Fruit fly (Drosophila melanogaster): ENCODE results near the gene Acsf2.

The Acsf2 gene

DNA sequence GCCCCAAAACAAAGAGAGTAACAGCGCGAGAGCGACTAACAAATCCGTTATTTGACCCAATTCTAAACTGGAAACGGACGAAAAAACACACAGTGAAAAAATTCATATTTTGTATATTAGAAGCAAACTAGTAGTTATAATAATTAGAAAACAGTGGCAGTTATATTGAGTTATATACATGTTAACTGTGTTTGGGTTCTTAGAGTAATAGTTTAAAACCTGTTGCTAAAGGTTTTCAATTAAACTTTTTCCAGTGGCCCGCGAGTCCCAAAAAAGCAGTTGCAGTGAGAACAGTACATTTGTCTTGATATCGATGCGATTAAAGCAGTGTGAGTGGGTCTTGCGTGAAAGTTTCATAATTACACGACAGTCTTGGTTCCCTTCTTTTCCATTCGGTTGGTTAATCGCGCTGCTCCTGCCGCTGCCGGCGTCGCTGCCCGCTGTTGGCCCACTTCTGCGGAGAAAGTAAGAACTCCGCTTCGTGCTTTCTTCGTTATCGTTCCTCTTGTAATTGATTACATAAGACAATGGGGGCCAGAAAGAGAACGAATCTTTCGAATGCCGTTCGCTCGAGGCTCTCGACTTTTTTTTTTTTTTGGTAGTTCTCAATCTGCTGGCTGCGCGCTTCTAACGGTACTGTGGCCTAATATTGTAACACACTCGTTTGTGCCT is 44.6 kb downstream of the Acsf2 start (continued):
- no peak for TF ChIP-seq Antp (GFP tag; optimal IDR thresholded peaks at IDR 0.05)
- TF ChIP-seq al (GFP tag; IDR thresholded peaks at IDR 0.05) = no peak
- peak; percentile 6 for TF ChIP-seq gcm (GFP tag; optimal IDR thresholded peaks at IDR 0.05)
- no peak for TF ChIP-seq NK7.1 (GFP tag; optimal IDR thresholded peaks at IDR 0.05)
- peak; percentile 47 for TF ChIP-seq D19A (tag; optimal IDR thresholded peaks at IDR 0.05)
- peak; percentile 63 for TF ChIP-seq fd96Cb (tag; optimal IDR thresholded peaks at IDR 0.05)
- no peak for TF ChIP-seq wek (GFP tag; optimal IDR thresholded peaks at IDR 0.05)
- peak; percentile 36; the same call in 1 of the 2 replicates for TF ChIP-seq ranshi (GFP tag; IDR thresholded peaks at IDR 0.05)
- TF ChIP-seq Kr (GFP tag; optimal IDR thresholded peaks at IDR 0.05) = no peak
- no peak for TF ChIP-seq CG8478 (optimal IDR thresholded peaks at IDR 0.05)
- no peak for TF ChIP-seq hkb (optimal IDR thresholded peaks at IDR 0.05)
- 0 out of 2 replicates have a peak, but pooled peaks have one; percentile 33 for TF ChIP-seq hkb (GFP tag; IDR thresholded peaks at IDR 0.05)
- no peak for TF ChIP-seq ash1 (GFP tag; optimal IDR thresholded peaks at IDR 0.05)
- TF ChIP-seq hb (GFP tag; IDR thresholded peaks at IDR 0.05; ENCODE audit: partially characterized antibody) = no peak
- TF ChIP-seq CG2889 (GFP tag; IDR thresholded peaks at IDR 0.05) = 0 out of 3 replicates have a peak, but pooled peaks have one; percentile 29
- no peak for TF ChIP-seq CG17186 (GFP tag; optimal IDR thresholded peaks at IDR 0.05)
- TF ChIP-seq ind (GFP tag; optimal IDR thresholded peaks at IDR 0.05) = peak; percentile 16
- TF ChIP-seq Lpt (GFP tag; optimal IDR thresholded peaks at IDR 0.05) = no peak
- TF ChIP-seq nmo (GFP tag; optimal IDR thresholded peaks at IDR 0.05) = peak; percentile 72
- TF ChIP-seq CG12104 (GFP tag; optimal IDR thresholded peaks at IDR 0.05) = peak; percentile 20
- TF ChIP-seq ci (GFP tag; IDR thresholded peaks at IDR 0.05) = peak; percentile 80
- TF ChIP-seq ken (GFP tag; IDR thresholded peaks at IDR 0.05) = 0 out of 3 replicates have a peak, but pooled peaks have one; percentile 30
- TF ChIP-seq CG3407 (GFP tag; optimal IDR thresholded peaks at IDR 0.05) = peak; percentile 48
- peak; percentile 18 for TF ChIP-seq CG12769 (tag; optimal IDR thresholded peaks at IDR 0.05)
- TF ChIP-seq Vsx1 (GFP tag; optimal IDR thresholded peaks at IDR 0.05) = no peak
- TF ChIP-seq CG11085 (GFP tag; IDR thresholded peaks at IDR 0.05) = no peak
- peak; percentile 23; the same call in 1 of the 2 replicates for TF ChIP-seq CG10366 (GFP tag; IDR thresholded peaks at IDR 0.05)
- 0 out of 2 replicates have a peak, but pooled peaks have one; percentile 29 for TF ChIP-seq wor (GFP tag; IDR thresholded peaks at IDR 0.05)
- TF ChIP-seq CG1024 (GFP tag; IDR thresholded peaks at IDR 0.05) = no peak
- no peak for TF ChIP-seq vvl (GFP tag; IDR thresholded peaks at IDR 0.05)
- no peak for TF ChIP-seq Dip3 (GFP tag; optimal IDR thresholded peaks at IDR 0.05)
- TF ChIP-seq sens (GFP tag) = peak; percentile 91
- no peak for TF ChIP-seq Ets97D (GFP tag; optimal IDR thresholded peaks at IDR 0.05)
- peak; percentile 62 for TF ChIP-seq dmrt11E (tag; optimal IDR thresholded peaks at IDR 0.05)
- peak; percentile 26 for TF ChIP-seq Sox100B (GFP tag; optimal IDR thresholded peaks at IDR 0.05)
- TF ChIP-seq CG13775 (GFP tag; optimal IDR thresholded peaks at IDR 0.05) = peak; percentile 15
- peak; percentile 66 for TF ChIP-seq row (GFP tag; IDR thresholded peaks at IDR 0.05)
- 0 out of 3 replicates have a peak, but pooled peaks have one; percentile 6 for TF ChIP-seq ase (GFP tag; IDR thresholded peaks at IDR 0.05)
- TF ChIP-seq ssp (GFP tag; IDR thresholded peaks at IDR 0.05) = peak; percentile 61
- peak; percentile 71 for TF ChIP-seq CG18262 (tag; optimal IDR thresholded peaks at IDR 0.05)
- peak; percentile 19 for TF ChIP-seq CG1602 (GFP tag; optimal IDR thresholded peaks at IDR 0.05)
- peak; percentile 49 for TF ChIP-seq gsb-n (tag; optimal IDR thresholded peaks at IDR 0.05)
- peak; percentile 56 for TF ChIP-seq CG6254 (GFP tag; optimal IDR thresholded peaks at IDR 0.05)
- TF ChIP-seq NC2β (GFP tag; optimal IDR thresholded peaks at IDR 0.05) = peak; percentile 36
- peak; percentile 60 for TF ChIP-seq CG7357 (GFP tag; IDR thresholded peaks at IDR 0.05)
- TF ChIP-seq seq (GFP tag; IDR thresholded peaks at IDR 0.05) = no peak
- peak; percentile 54 for TF ChIP-seq ewg (GFP tag; optimal IDR thresholded peaks at IDR 0.05)
- TF ChIP-seq CG14710 (tag; optimal IDR thresholded peaks at IDR 0.05) = peak; percentile 49
- TF ChIP-seq CG17829 (tag; optimal IDR thresholded peaks at IDR 0.05) = peak; percentile 35
- TF ChIP-seq Oli (tag; optimal IDR thresholded peaks at IDR 0.05) = peak; percentile 69
- TF ChIP-seq CG15601 (tag; optimal IDR thresholded peaks at IDR 0.05) = peak; percentile 46

Data from whole organism, embryonic.